Worm (Caenorhabditis elegans): ENCODE measurements around the gene vpat-1.
A peak's percentile ranks its signal among the peaks of the same experiment; 100 is the strongest.

vpat-1 gene

DNA sequence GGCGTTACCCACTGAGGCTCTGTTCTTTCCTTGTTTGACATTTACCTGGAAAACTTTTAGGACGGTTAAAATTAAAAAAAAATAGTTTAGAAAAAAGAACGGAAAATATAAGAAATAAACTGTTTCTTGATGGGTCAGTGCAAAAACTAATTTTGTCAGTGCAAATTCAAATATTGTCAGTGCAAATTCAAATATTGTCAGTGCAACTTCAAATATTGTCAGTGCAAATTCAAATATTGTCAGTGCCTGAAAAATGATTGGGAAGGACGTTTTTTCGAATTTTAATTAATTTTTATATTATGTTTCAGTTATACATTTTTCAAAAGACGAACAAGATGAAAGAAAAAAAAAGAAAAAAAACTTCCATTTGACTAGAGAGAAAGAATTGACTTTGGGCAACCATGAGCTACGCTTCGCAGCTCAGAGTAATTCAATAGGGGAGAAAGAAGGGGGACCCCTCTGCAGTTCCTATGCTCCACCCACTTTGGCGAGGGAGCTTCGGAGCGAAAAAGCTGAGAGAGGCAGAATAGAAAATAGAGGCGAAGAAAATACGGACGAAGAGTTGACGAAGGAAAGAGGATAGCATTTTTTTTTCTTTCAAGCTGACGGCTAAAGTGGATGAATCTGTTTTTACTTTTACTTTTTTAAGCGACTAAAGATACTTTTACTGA, 16.5 kb upstream of the vpat-1 start, which contains the start of gene unc-1:
unc-1 (minus strand) TSS at position 51 of the 671 bp plus-strand sequence.
- TF ChIP-seq zfh-2 (GFP tag; conservative IDR thresholded peaks at IDR 0.05) = peak; percentile 46; the same call in 1 of the 2 replicates
- TF ChIP-seq efl-1 (GFP tag; optimal IDR thresholded peaks at IDR 0.05) = no peak
- no peak for TF ChIP-seq B0019.2 (GFP tag; conservative IDR thresholded peaks at IDR 0.05)

- TF ChIP-seq B0035.1 (tag; optimal IDR thresholded peaks at IDR 0.05) = no peak
- 0 out of 2 replicates have a peak, but pooled peaks have one; percentile 10 for TF ChIP-seq madf-3 (GFP tag; IDR thresholded peaks at IDR 0.05)
- no peak for TF ChIP-seq attf-5 (GFP tag; optimal IDR thresholded peaks at IDR 0.05)
- TF ChIP-seq Y79H2A.3 (GFP tag; conservative IDR thresholded peaks at IDR 0.05) = no peak
- TF ChIP-seq lin-26 (GFP tag; IDR thresholded peaks at IDR 0.05) = no peak
- TF ChIP-seq ekl-4 (GFP tag; IDR thresholded peaks at IDR 0.05) = no peak
- no peak for TF ChIP-seq tlf-1 (GFP tag; optimal IDR thresholded peaks at IDR 0.05)
Observed at ce11 chrX:1060705-1061104, 14.7 kb upstream of the vpat-1 start.

DNA sequence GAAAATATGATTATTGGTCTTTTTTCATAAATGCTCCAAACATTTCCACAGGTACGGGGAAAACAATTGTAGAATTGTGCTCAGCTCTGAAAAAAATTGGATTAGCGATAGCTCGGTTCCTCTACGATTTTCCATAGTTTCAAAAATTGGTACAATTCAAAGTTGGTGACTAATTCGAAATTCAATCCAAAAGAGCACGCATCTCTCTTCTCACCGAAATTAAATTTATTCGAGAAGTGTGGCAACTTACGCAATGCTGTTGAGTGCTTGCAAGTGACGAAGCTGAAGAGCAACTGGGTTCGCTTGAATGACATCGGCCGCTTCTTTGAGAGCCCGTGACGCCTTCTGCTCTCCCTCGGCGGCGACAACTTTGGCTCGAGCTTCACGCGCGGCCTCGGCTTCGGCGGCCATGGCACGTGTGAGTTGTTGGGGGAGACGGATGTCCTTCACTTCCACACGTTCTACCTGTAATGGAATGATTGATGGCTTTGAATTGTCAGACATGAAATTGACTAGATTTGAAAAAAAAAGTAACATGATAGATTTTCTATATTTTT, 11.9 kb upstream of the vpat-1 start:
- TF ChIP-seq snpc-1.1 (tag; optimal IDR thresholded peaks at IDR 0.05; ENCODE audit: insufficient read depth) (no peak), F55B11.4 (tag; optimal IDR thresholded peaks at IDR 0.05; ENCODE audit: borderline replicate concordance, insufficient read depth) (no peak), lsy-27 (tag; optimal IDR thresholded peaks at IDR 0.05; ENCODE audit: borderline replicate concordance, insufficient read depth) (no peak), egrh-3 (GFP tag; IDR thresholded peaks at IDR 0.05) (peak; percentile 60), let-526 (GFP tag; IDR thresholded peaks at IDR 0.05) (no peak), F57A8.1 (GFP tag; optimal IDR thresholded peaks at IDR 0.05) (no peak)

ce11 chrX:1053929-1054328, 7.9 kb upstream of the vpat-1 start, which contains the start of gene ncs-3:
Gene ncs-3, plus strand, starts transcription at chrX:1054081.
- no peak for TF ChIP-seq Y95B8A.8 (GFP tag; IDR thresholded peaks at IDR 0.05)
- TF ChIP-seq F22D6.2 (tag; optimal IDR thresholded peaks at IDR 0.05) = no peak
- no peak for TF ChIP-seq nhr-80 (tag; optimal IDR thresholded peaks at IDR 0.05)
- no peak for TF ChIP-seq lin-40 (tag; optimal IDR thresholded peaks at IDR 0.05)
- TF ChIP-seq B0035.1 (tag; optimal IDR thresholded peaks at IDR 0.05) = no peak
- no peak for TF ChIP-seq let-607 (tag; optimal IDR thresholded peaks at IDR 0.05)
- no peak for TF ChIP-seq die-1 (tag; optimal IDR thresholded peaks at IDR 0.05)
- TF ChIP-seq Y79H2A.3 (GFP tag; conservative IDR thresholded peaks at IDR 0.05) = no peak
- TF ChIP-seq T07F8.4 (tag; optimal IDR thresholded peaks at IDR 0.05) = no peak
- no peak for TF ChIP-seq bed-2 (GFP tag; IDR thresholded peaks at IDR 0.05)
- no peak for TF ChIP-seq fkh-3 (tag; optimal IDR thresholded peaks at IDR 0.05)

- TF ChIP-seq nhr-90 (tag; optimal IDR thresholded peaks at IDR 0.05) = no peak
- TF ChIP-seq B0336.3 (GFP tag; IDR thresholded peaks at IDR 0.05) = no peak
- no peak for TF ChIP-seq mxl-1 (tag; optimal IDR thresholded peaks at IDR 0.05)
- no peak for TF ChIP-seq attf-5 (GFP tag; optimal IDR thresholded peaks at IDR 0.05)
- no peak for TF ChIP-seq cebp-2 (GFP tag; IDR thresholded peaks at IDR 0.05)
- TF ChIP-seq sptf-2 (GFP tag; optimal IDR thresholded peaks at IDR 0.05) = no peak
- TF ChIP-seq attf-3 (GFP tag; conservative IDR thresholded peaks at IDR 0.05) = no peak
Observed at ce11 chrX:1052960-1053359, 7.0 kb upstream of the vpat-1 start.
